Worm (Caenorhabditis elegans) whole organism, early embryonic: ENCODE results near the gene gcy-19.

ENCODE experiments used
- aly-1 ChIP-seq: sonication (generic microtip); optimal IDR thresholded peaks from 2 replicates; lab custom pipeline; 2016; ENCODE audit warnings: missing genetic modification characterization, missing compliant biosample characterization
- ama-1 ChIP-seq: fragments of 150-350 bp; optimal IDR thresholded peaks from 2 replicates; lab custom pipeline; 2014
- ceh-36 ChIP-seq: sonication (generic microtip); optimal IDR thresholded peaks from 2 replicates; lab custom pipeline; 2016; ENCODE audit warnings: missing genetic modification characterization, inconsistent platforms, missing compliant biosample characterization
- hnd-1 ChIP-seq: sonication (generic microtip); optimal IDR thresholded peaks from 2 replicates; lab custom pipeline; 2016; ENCODE audit warnings: missing genetic modification characterization, missing compliant biosample characterization
- pes-1 ChIP-seq: fragments of 200-800 bp; sonication (Bioruptor generic); IDR thresholded peaks from 2 replicates; pipeline ENCODE4 v1.3.6; 2022; ENCODE audit warnings: missing genetic modification reagents, missing genetic modification characterization, missing compliant biosample characterization
- scrt-1 ChIP-seq: fragments of 200-800 bp; sonication (Bioruptor generic); IDR thresholded peaks from 2 replicates; pipeline ENCODE4 v1.3.6; 2022; ENCODE audit warnings: missing genetic modification characterization, missing compliant biosample characterization
- tra-4 ChIP-seq: sonication (generic microtip); optimal IDR thresholded peaks from 2 replicates; lab custom pipeline; 2017; ENCODE audit warnings: missing genetic modification characterization, missing compliant biosample characterization

- TF ChIP-seq ama-1 (lab: Kevin White, UChicago) (no peak), ceh-36 (tag; lab: Kevin White, UChicago) (no peak), scrt-1 (GFP tag; lab: Robert Waterston, UW) (no peak), tra-4 (tag; lab: Kevin White, UChicago) (no peak), pes-1 (GFP tag; lab: Robert Waterston, UW) (no peak), hnd-1 (tag; lab: Kevin White, UChicago) (no peak), aly-1 (tag; lab: Kevin White, UChicago) (no peak)
Observed at ce11 chrII:3287073-3287472, 27.9 kb upstream of the gcy-19 start, which contains the start of gene sri-63.
